Fruit fly (Drosophila melanogaster) whole organism, embryonic: ENCODE data around the gene CG42795.

ENCODE experiments used
- BEAF-32 ChIP-seq: fragments of 200-800 bp; sonication (Bioruptor generic); optimal IDR thresholded peaks from 3 replicates; lab custom pipeline; 2017; ENCODE audit warnings: missing biosample characterization, missing genetic modification characterization, mild to moderate bottlenecking, moderate library complexity, missing genetic modification reagents
- CG10321 ChIP-seq: fragments of 200-800 bp; sonication (Bioruptor generic); IDR thresholded peaks from 2 replicates; pipeline ENCODE4 v1.3.6; 2022; ENCODE audit warnings: missing biosample characterization, missing genetic modification characterization
- CG12104 ChIP-seq: fragments of 200-800 bp; sonication (Bioruptor generic); optimal IDR thresholded peaks from 3 replicates; lab custom pipeline; 2016; ENCODE audit warnings: missing biosample characterization, missing genetic modification characterization
- CG12236 ChIP-seq: fragments of 200-800 bp; sonication (Bioruptor generic); optimal IDR thresholded peaks from 2 replicates; lab custom pipeline; 2016; ENCODE audit warnings: missing biosample characterization, missing genetic modification characterization
- CG12659 ChIP-seq: fragments of 200-800 bp; sonication (Bioruptor generic); optimal IDR thresholded peaks from 3 replicates; lab custom pipeline; 2017; ENCODE audit warnings: mild to moderate bottlenecking, missing biosample characterization, missing genetic modification reagents, missing genetic modification characterization
- CG13624 ChIP-seq: fragments of 200-800 bp; sonication (Bioruptor generic); optimal IDR thresholded peaks from 2 replicates; lab custom pipeline; 2016; ENCODE audit warnings: missing biosample characterization, missing genetic modification characterization
- CG14710 ChIP-seq: fragments of 200-800 bp; sonication (Bioruptor generic); optimal IDR thresholded peaks from 3 replicates; lab custom pipeline; 2019; ENCODE audit warnings: missing biosample characterization, mild to moderate bottlenecking, missing genetic modification characterization, moderate library complexity
- CG14860 ChIP-seq: fragments of 200-800 bp; sonication (Bioruptor generic); IDR thresholded peaks from 3 replicates; pipeline ENCODE4 v1.3.6; 2022; ENCODE audit warnings: missing biosample characterization, missing genetic modification characterization; ENCODE audit not compliant: partially characterized antibody
- CG15073 ChIP-seq: fragments of 200-800 bp; sonication (Bioruptor generic); optimal IDR thresholded peaks from 2 replicates; lab custom pipeline; 2016; ENCODE audit warnings: missing biosample characterization, missing genetic modification characterization
- CG1529 ChIP-seq: fragments of 200-800 bp; sonication (Bioruptor generic); optimal IDR thresholded peaks from 3 replicates; lab custom pipeline; 2018; ENCODE audit warnings: missing biosample characterization, missing genetic modification characterization
- CG17359 ChIP-seq: fragments of 200-800 bp; sonication (Bioruptor generic); optimal IDR thresholded peaks from 3 replicates; lab custom pipeline; 2018; ENCODE audit warnings: missing biosample characterization, mild to moderate bottlenecking, missing genetic modification characterization, moderate library complexity
- CG18619 ChIP-seq: fragments of 200-800 bp; sonication (Bioruptor generic); optimal IDR thresholded peaks from 3 replicates; lab custom pipeline; 2017; ENCODE audit warnings: missing biosample characterization, mild to moderate bottlenecking, missing genetic modification characterization
- CG31365 ChIP-seq: fragments of 200-800 bp; sonication (Bioruptor generic); optimal IDR thresholded peaks from 2 replicates; lab custom pipeline; 2018; ENCODE audit warnings: missing biosample characterization, mild to moderate bottlenecking, missing genetic modification characterization
- CG31388 ChIP-seq: fragments of 200-800 bp; sonication (Bioruptor generic); optimal IDR thresholded peaks from 2 replicates; lab custom pipeline; 2016; ENCODE audit warnings: missing biosample characterization, missing genetic modification characterization
- CG4854 ChIP-seq: fragments of 200-800 bp; sonication (Bioruptor generic); optimal IDR thresholded peaks from 2 replicates; lab custom pipeline; 2016; ENCODE audit warnings: missing biosample characterization, missing genetic modification characterization, inconsistent platforms
- CG7745 ChIP-seq: fragments of 200-800 bp; sonication (Bioruptor generic); optimal IDR thresholded peaks from 2 replicates; lab custom pipeline; 2018; ENCODE audit warnings: missing biosample characterization, mild to moderate bottlenecking, missing genetic modification characterization, moderate library complexity
- Dip2 ChIP-seq: fragments of 200-800 bp; sonication (Bioruptor generic); IDR thresholded peaks from 2 replicates; pipeline ENCODE4 v1.3.6; 2022; ENCODE audit warnings: missing biosample characterization, missing genetic modification characterization
- Gsc ChIP-seq: fragments of 200-800 bp; sonication (Bioruptor generic); IDR thresholded peaks from 2 replicates; pipeline ENCODE4 v1.3.6; 2022; ENCODE audit warnings: missing biosample characterization, missing genetic modification characterization
- HLH4C ChIP-seq: fragments of 200-800 bp; sonication (Bioruptor generic); IDR thresholded peaks from 3 replicates; pipeline ENCODE4 v1.3.6; 2022; ENCODE audit warnings: missing biosample characterization, missing genetic modification characterization; ENCODE audit not compliant: partially characterized antibody
- HLHmδ ChIP-seq: fragments of 200-800 bp; sonication (Bioruptor generic); optimal IDR thresholded peaks from 2 replicates; lab custom pipeline; 2018; ENCODE audit warnings: missing biosample characterization, mild to moderate bottlenecking, missing genetic modification characterization, moderate library complexity
- Hmx ChIP-seq: fragments of 200-800 bp; sonication (Bioruptor generic); optimal IDR thresholded peaks from 2 replicates; lab custom pipeline; 2016; ENCODE audit warnings: missing biosample characterization, missing genetic modification characterization
- Jarid2 ChIP-seq: fragments of 200-800 bp; sonication (Bioruptor generic); optimal IDR thresholded peaks from 3 replicates; lab custom pipeline; 2017; ENCODE audit warnings: mild to moderate bottlenecking, missing biosample characterization, missing genetic modification reagents, missing genetic modification characterization
- Med ChIP-seq: fragments of 200-800 bp; sonication (Bioruptor generic); peaks from one replicate; lab custom pipeline; 2016; ENCODE audit warnings: missing biosample characterization, missing genetic modification characterization, mild to moderate bottlenecking, inconsistent platforms, moderate library complexity
- NC2β ChIP-seq: fragments of 200-800 bp; sonication (Bioruptor generic); optimal IDR thresholded peaks from 2 replicates; lab custom pipeline; 2016; ENCODE audit warnings: missing biosample characterization, missing genetic modification characterization
- Oaz ChIP-seq: fragments of 200-800 bp; sonication (Bioruptor generic); IDR thresholded peaks from 2 replicates; pipeline ENCODE4 v1.3.6; 2022; ENCODE audit warnings: missing biosample characterization, missing genetic modification characterization
- Opbp ChIP-seq: fragments of 200-800 bp; sonication (Bioruptor generic); IDR thresholded peaks from 3 replicates; pipeline ENCODE4 v1.3.6; 2022; ENCODE audit warnings: missing biosample characterization, missing genetic modification characterization; ENCODE audit not compliant: partially characterized antibody
- Rfx ChIP-seq: fragments of 200-800 bp; sonication (Bioruptor generic); IDR thresholded peaks from 2 replicates; pipeline ENCODE4 v1.3.6; 2022; ENCODE audit warnings: missing biosample characterization, missing genetic modification characterization
- al ChIP-seq: fragments of 200-800 bp; sonication (Bioruptor generic); IDR thresholded peaks from 2 replicates; pipeline ENCODE4 v1.3.6; 2022; ENCODE audit warnings: missing biosample characterization, missing genetic modification characterization
- aop ChIP-seq: fragments of 200-800 bp; sonication (Bioruptor generic); IDR thresholded peaks from 2 replicates; pipeline ENCODE4 v1.3.6; 2022; ENCODE audit warnings: missing biosample characterization, missing genetic modification characterization
- eve ChIP-seq, 2 experiments: fragments of >200 bp; optimal IDR thresholded peaks; 2 replicates each; lab custom pipeline; 2017; ENCODE audit warnings: missing biosample characterization in 2 of 2, missing genetic modification characterization in 2 of 2
- fd102C ChIP-seq: fragments of 200-800 bp; sonication (Bioruptor generic); optimal IDR thresholded peaks from 2 replicates; lab custom pipeline; 2018; ENCODE audit warnings: missing biosample characterization, mild to moderate bottlenecking, missing genetic modification characterization, moderate library complexity
- fd3F ChIP-seq: fragments of 200-800 bp; sonication (Bioruptor generic); optimal IDR thresholded peaks from 2 replicates; lab custom pipeline; 2018; ENCODE audit warnings: missing biosample characterization, mild to moderate bottlenecking, missing genetic modification characterization, moderate library complexity
- ftz-f1 ChIP-seq: fragments of 200-800 bp; sonication (Bioruptor generic); optimal IDR thresholded peaks from 2 replicates; lab custom pipeline; 2016; ENCODE audit warnings: missing biosample characterization, missing genetic modification characterization
- gro ChIP-seq: fragments of 200-800 bp; sonication (Bioruptor generic); optimal IDR thresholded peaks from 2 replicates; lab custom pipeline; 2016; ENCODE audit warnings: missing biosample characterization, missing genetic modification characterization
- gsb ChIP-seq: fragments of 200-800 bp; sonication (Bioruptor generic); IDR thresholded peaks from 2 replicates; pipeline ENCODE4 v1.3.6; 2022; ENCODE audit warnings: missing biosample characterization, missing genetic modification characterization
- mam ChIP-seq: fragments of 200-800 bp; sonication (Bioruptor generic); optimal IDR thresholded peaks from 3 replicates; lab custom pipeline; 2016; ENCODE audit warnings: missing biosample characterization, missing genetic modification characterization
- nom ChIP-seq: fragments of 200-800 bp; sonication (Bioruptor generic); optimal IDR thresholded peaks from 2 replicates; lab custom pipeline; 2017; ENCODE audit warnings: missing biosample characterization, missing genetic modification characterization, mild to moderate bottlenecking, moderate library complexity, missing genetic modification reagents
- org-1 ChIP-seq: fragments of 200-800 bp; sonication (Bioruptor generic); optimal IDR thresholded peaks from 2 replicates; lab custom pipeline; 2017; ENCODE audit warnings: missing biosample characterization, missing genetic modification characterization
- peb ChIP-seq: fragments of 200-800 bp; sonication (Bioruptor generic); IDR thresholded peaks from 2 replicates; pipeline ENCODE4 v1.3.6; 2022; ENCODE audit warnings: missing biosample characterization, missing genetic modification characterization
- phol ChIP-seq: fragments of 200-800 bp; sonication (Bioruptor generic); optimal IDR thresholded peaks from 3 replicates; lab custom pipeline; 2018; ENCODE audit warnings: missing biosample characterization, mild to moderate bottlenecking, missing genetic modification characterization, moderate library complexity
- pros ChIP-seq: fragments of 200-800 bp; sonication (Bioruptor generic); optimal IDR thresholded peaks from 3 replicates; lab custom pipeline; 2019; ENCODE audit warnings: missing biosample characterization, mild to moderate bottlenecking, missing genetic modification characterization, moderate library complexity
- ro ChIP-seq: fragments of 200-800 bp; sonication (Bioruptor generic); IDR thresholded peaks from 2 replicates; pipeline ENCODE4 v1.3.6; 2022; ENCODE audit warnings: missing biosample characterization, missing genetic modification characterization
- salm ChIP-seq: fragments of 200-800 bp; sonication (Bioruptor generic); optimal IDR thresholded peaks from 2 replicates; lab custom pipeline; 2018; ENCODE audit warnings: missing biosample characterization, mild to moderate bottlenecking, missing genetic modification characterization
- shn ChIP-seq: fragments of 200-800 bp; sonication (Bioruptor generic); optimal IDR thresholded peaks from 3 replicates; lab custom pipeline; 2016; ENCODE audit warnings: missing biosample characterization, missing genetic modification characterization
- sob ChIP-seq: fragments of 200-800 bp; sonication (Bioruptor generic); IDR thresholded peaks from 2 replicates; pipeline ENCODE4 v1.3.6; 2022; ENCODE audit warnings: missing biosample characterization, missing genetic modification characterization
- sqz ChIP-seq: fragments of 200-800 bp; sonication (Bioruptor generic); optimal IDR thresholded peaks from 3 replicates; lab custom pipeline; 2018; ENCODE audit warnings: missing biosample characterization, mild to moderate bottlenecking, missing genetic modification characterization
- sr ChIP-seq: fragments of 200-800 bp; sonication (Bioruptor generic); IDR thresholded peaks from 3 replicates; pipeline ENCODE4 v1.3.6; 2022; ENCODE audit warnings: missing biosample characterization, missing genetic modification characterization
- tna ChIP-seq: fragments of 200-800 bp; sonication (Bioruptor generic); IDR thresholded peaks from 2 replicates; pipeline ENCODE4 v1.3.6; 2022; ENCODE audit warnings: missing biosample characterization, missing genetic modification characterization; ENCODE audit not compliant: partially characterized antibody

Gene CG42795

dm6 chr3R:10265552-10266137 is 40.2 kb downstream of the CG42795 start (continued):
- TF ChIP-seq mam (GFP tag; lab: Kevin White, UChicago) (peak; percentile 66), NC2β (GFP tag; lab: Kevin White, UChicago) (no peak), Opbp (GFP tag; lab: Robert Waterston, UW) (no peak), gsb (GFP tag; lab: Robert Waterston, UW) (peak; percentile 67), fd3F (GFP tag; lab: Kevin White, UChicago) (peak; percentile 56), CG31365 (no peak), Dip2 (GFP tag; lab: Robert Waterston, UW) (no peak), CG1529 (no peak), CG12104 (GFP tag; lab: Kevin White, UChicago) (peak; percentile 4), CG17359 (tag; lab: Kevin White, UChicago) (peak; percentile 11), HLH4C (GFP tag; lab: Robert Waterston, UW) (no peak), sqz (GFP tag; lab: Kevin White, UChicago) (no peak), CG7745 (tag; lab: Kevin White, UChicago) (no peak), gro (peak; percentile 65), fd102C (GFP tag; lab: Kevin White, UChicago) (no peak), BEAF-32 (GFP tag; lab: Kevin White, UChicago) (no peak), CG14710 (tag; lab: Kevin White, UChicago) (no peak), CG14860 (GFP tag; lab: Robert Waterston, UW) (no peak), HLHmδ (GFP tag; lab: Kevin White, UChicago) (no peak), ftz-f1 (GFP tag; lab: Kevin White, UChicago) (no peak), nom (GFP tag; lab: Kevin White, UChicago) (no peak), CG10321 (GFP tag; lab: Robert Waterston, UW) (no peak), aop (GFP tag; lab: Robert Waterston, UW) (no peak), Jarid2 (GFP tag; lab: Kevin White, UChicago) (peak; percentile 18), pros (GFP tag; lab: Kevin White, UChicago) (no peak), shn (GFP tag; lab: Kevin White, UChicago) (peak; percentile 4), salm (tag; lab: Kevin White, UChicago) (no peak), peb (GFP tag; lab: Robert Waterston, UW) (0 out of 2 replicates have a peak, but pooled peaks have one; percentile 19), sob (GFP tag; lab: Robert Waterston, UW) (peak; percentile 80), Hmx (peak; percentile 23), CG12236 (GFP tag; lab: Kevin White, UChicago) (no peak), CG13624 (GFP tag; lab: Kevin White, UChicago) (peak; percentile 71)
- TF ChIP-seq, all 482 proteins: peak for 227

DNA sequence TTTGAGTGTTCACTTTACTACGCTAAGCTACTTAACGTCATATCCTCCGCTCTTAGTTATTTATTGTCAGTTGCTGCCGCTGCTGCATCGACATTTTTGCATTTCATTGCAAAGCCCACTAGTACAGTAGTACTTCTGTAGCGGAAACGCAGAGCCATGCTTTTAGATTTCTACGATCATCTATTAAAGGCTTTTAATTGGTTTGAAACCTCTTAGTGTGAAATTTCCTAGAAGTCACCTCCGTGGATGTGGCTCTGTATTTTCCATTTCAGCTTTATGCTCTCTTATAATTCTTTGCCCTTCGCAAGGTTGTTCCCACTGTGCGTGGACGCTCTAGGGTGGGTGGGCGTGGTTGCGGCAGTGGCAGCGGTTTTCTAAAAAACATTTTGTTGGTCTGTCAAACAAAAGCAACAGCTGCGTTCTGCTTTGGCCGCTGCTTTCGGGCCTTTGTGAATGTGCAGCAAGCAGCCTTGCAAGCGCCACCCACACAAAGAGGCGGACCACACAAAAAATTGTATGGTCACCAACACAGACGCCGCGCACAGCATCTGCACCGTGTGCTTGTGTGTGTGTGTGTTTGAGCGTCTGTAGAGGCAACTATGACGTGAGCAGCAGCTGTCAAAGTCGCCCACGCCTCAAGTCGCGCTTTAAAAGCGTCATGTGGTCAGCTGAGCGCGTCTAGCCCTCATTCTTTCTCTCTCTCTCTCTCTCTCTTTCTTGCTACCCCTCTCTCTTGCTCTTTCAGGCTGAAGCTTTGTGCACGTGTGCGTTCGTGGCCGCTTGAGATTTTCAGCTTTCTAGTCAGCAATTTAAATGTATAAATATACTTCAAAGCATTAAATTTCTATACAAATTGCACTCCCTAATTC is 41.4 kb downstream of the CG42795 start:
- TF ChIP-seq CG31388 (GFP tag; lab: Kevin White, UChicago) = no peak
- no peak for TF ChIP-seq Rfx (GFP tag; lab: Robert Waterston, UW)
- no peak for TF ChIP-seq Gsc (GFP tag; lab: Robert Waterston, UW)
- TF ChIP-seq Oaz = no peak
- peak; percentile 6 for TF ChIP-seq phol
- TF ChIP-seq CG15073 (GFP tag; lab: Kevin White, UChicago) = no peak
- no peak for TF ChIP-seq CG18619 (GFP tag; lab: Kevin White, UChicago)
- no peak for TF ChIP-seq eve (GFP tag; optimal IDR thresholded peaks at IDR 0.05; lab: Kevin White, UChicago)
- TF ChIP-seq CG12659 (GFP tag; lab: Kevin White, UChicago) = no peak
- no peak for TF ChIP-seq ro (GFP tag; lab: Robert Waterston, UW)
- TF ChIP-seq Med = peak; percentile 67
- no peak for TF ChIP-seq org-1 (GFP tag; lab: Kevin White, UChicago)
- no peak for TF ChIP-seq tna (GFP tag; lab: Robert Waterston, UW)
- TF ChIP-seq HLH4C (GFP tag; lab: Robert Waterston, UW) = no peak
- no peak for TF ChIP-seq CG4854
- TF ChIP-seq al (GFP tag; lab: Robert Waterston, UW) = no peak
- TF ChIP-seq sr (GFP tag; lab: Robert Waterston, UW) = peak; percentile 87
